Fruit fly (Drosophila melanogaster) Kc167 (cell line): ENCODE results near the gene Prosbeta2.

Source experiments
- Myc ChIP-seq: fragments of >200 bp; optimal IDR thresholded peaks from 2 replicates; lab custom pipeline; 2017; ENCODE audit warnings: missing external identifiers
- Sin3A ChIP-seq: fragments of >200 bp; optimal IDR thresholded peaks from 2 replicates; lab custom pipeline; 2018; ENCODE audit warnings: missing external identifiers
- h ChIP-seq: fragments of >200 bp; optimal IDR thresholded peaks from 3 replicates; lab custom pipeline; 2018; ENCODE audit warnings: missing external identifiers
- insv ChIP-seq: fragments of >200 bp; optimal IDR thresholded peaks from 3 replicates; lab custom pipeline; 2018; ENCODE audit warnings: missing external identifiers
- psq ChIP-seq: fragments of >200 bp; optimal IDR thresholded peaks from 2 replicates; lab custom pipeline; 2017; ENCODE audit warnings: missing external identifiers
- ttk ChIP-seq: sonication (Bioruptor generic); optimal IDR thresholded peaks from 2 replicates; lab custom pipeline; 2017; ENCODE audit warnings: missing external identifiers

- no peak for TF ChIP-seq psq (lab: Kevin White, UChicago)
- TF ChIP-seq Sin3A (lab: Kevin White, UChicago) = no peak
- no peak for TF ChIP-seq insv (lab: Kevin White, UChicago)
- TF ChIP-seq h (lab: Kevin White, UChicago) = no peak
- no peak for TF ChIP-seq Myc (lab: Kevin White, UChicago)
- TF ChIP-seq ttk (lab: Kevin White, UChicago) = no peak
These were observed 46.7 kb upstream of the Prosbeta2 start for dm6 chr3L:14952858-14953669.
